Worm (Caenorhabditis elegans): ENCODE results near the gene lron-10.

DNA sequence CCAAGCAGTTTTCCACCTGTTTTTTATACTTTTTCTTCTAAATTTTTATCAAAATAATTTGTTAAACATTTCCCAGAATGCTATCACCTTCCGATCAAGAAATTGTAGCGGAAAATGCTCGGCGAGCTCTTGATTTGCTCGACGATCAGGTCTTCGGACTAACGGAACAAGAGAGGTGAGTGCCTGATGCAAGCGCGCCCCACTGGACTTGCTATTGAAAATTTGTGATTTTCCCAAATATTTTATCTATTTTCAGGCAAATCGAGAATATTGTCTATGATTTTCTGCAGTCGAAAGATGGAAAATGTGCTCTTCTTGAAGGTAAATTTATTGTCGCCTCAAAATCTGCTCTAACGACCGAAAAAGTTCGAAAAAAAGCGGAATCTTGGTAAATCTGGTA is 24.9 kb upstream of the lron-10 start, which contains the start of gene orc-4:
- TF ChIP-seq snpc-4 (tag; optimal IDR thresholded peaks at IDR 0.05) (no peak), elt-3 (tag; optimal IDR thresholded peaks at IDR 0.05) (no peak)
